Fruit fly (Drosophila melanogaster) whole organism, embryonic: ENCODE results near the gene CG42538.

Experiments used
- Adf1 ChIP-seq: fragments of 200-800 bp; sonication (Bioruptor generic); IDR thresholded peaks from 2 replicates; pipeline ENCODE4 v1.3.6; 2022; ENCODE audit warnings: missing biosample characterization, missing genetic modification characterization
- Aef1 ChIP-seq: fragments of 200-800 bp; sonication (Bioruptor generic); IDR thresholded peaks from 3 replicates; pipeline ENCODE4 v1.3.6; 2022; ENCODE audit warnings: missing biosample characterization, missing genetic modification characterization
- CG10274 ChIP-seq: fragments of 200-800 bp; sonication (Bioruptor generic); optimal IDR thresholded peaks from 3 replicates; lab custom pipeline; 2017; ENCODE audit warnings: missing biosample characterization, mild to moderate bottlenecking, missing genetic modification characterization
- CG10959 ChIP-seq: fragments of 200-800 bp; sonication (Bioruptor generic); IDR thresholded peaks from 2 replicates; pipeline ENCODE4 v1.3.6; 2022; ENCODE audit warnings: missing biosample characterization, missing genetic modification characterization
- CG11398 ChIP-seq: fragments of 200-800 bp; sonication (Bioruptor generic); optimal IDR thresholded peaks from 2 replicates; lab custom pipeline; 2016; ENCODE audit warnings: missing biosample characterization, missing genetic modification characterization
- CG11456 ChIP-seq: fragments of 200-800 bp; sonication (Bioruptor generic); IDR thresholded peaks from 3 replicates; pipeline ENCODE4 v1.3.6; 2022; ENCODE audit warnings: missing biosample characterization, missing genetic modification characterization
- CG11560 ChIP-seq: fragments of 200-800 bp; sonication (Bioruptor generic); IDR thresholded peaks from 3 replicates; pipeline ENCODE4 v1.3.6; 2022; ENCODE audit warnings: missing biosample characterization, missing genetic modification characterization
- CG11696 ChIP-seq: fragments of 200-800 bp; sonication (Bioruptor generic); IDR thresholded peaks from 2 replicates; pipeline ENCODE4 v1.3.6; 2022; ENCODE audit warnings: missing biosample characterization, missing genetic modification characterization
- CG11723 ChIP-seq: fragments of 200-800 bp; sonication (Bioruptor generic); optimal IDR thresholded peaks from 2 replicates; lab custom pipeline; 2017; ENCODE audit warnings: missing biosample characterization, mild to moderate bottlenecking, missing genetic modification characterization
- CG12942 ChIP-seq: fragments of 200-800 bp; sonication (Bioruptor generic); optimal IDR thresholded peaks from 3 replicates; lab custom pipeline; 2016; ENCODE audit warnings: missing biosample characterization, missing genetic modification characterization
- CG13424 ChIP-seq: fragments of 200-800 bp; sonication (Bioruptor generic); optimal IDR thresholded peaks from 2 replicates; lab custom pipeline; 2019; ENCODE audit warnings: missing biosample characterization, mild to moderate bottlenecking, missing genetic modification characterization, moderate library complexity
- CG1792 ChIP-seq: fragments of 200-800 bp; sonication (Bioruptor generic); optimal IDR thresholded peaks from 2 replicates; lab custom pipeline; 2016; ENCODE audit warnings: missing biosample characterization, missing genetic modification characterization
- CG2120 ChIP-seq: fragments of 200-800 bp; sonication (Bioruptor generic); optimal IDR thresholded peaks from 3 replicates; lab custom pipeline; 2016; ENCODE audit warnings: missing biosample characterization, missing genetic modification characterization
- CG2199 ChIP-seq: fragments of 200-800 bp; sonication (Bioruptor generic); IDR thresholded peaks from 3 replicates; pipeline ENCODE4 v1.3.6; 2022; ENCODE audit warnings: missing biosample characterization, missing genetic modification characterization
- CG2712 ChIP-seq: fragments of 200-800 bp; optimal IDR thresholded peaks from 3 replicates; lab custom pipeline; 2019; ENCODE audit warnings: missing biosample characterization, mild to moderate bottlenecking, missing genetic modification characterization, moderate library complexity
- CG2889 ChIP-seq: fragments of 200-800 bp; sonication (Bioruptor generic); IDR thresholded peaks from 3 replicates; pipeline ENCODE4 v1.3.6; 2022; ENCODE audit warnings: missing biosample characterization, missing genetic modification characterization
- CG3163 ChIP-seq: fragments of 200-800 bp; sonication (Bioruptor generic); optimal IDR thresholded peaks from 3 replicates; lab custom pipeline; 2016; ENCODE audit warnings: missing biosample characterization, missing genetic modification characterization
- CG32767 ChIP-seq: fragments of 200-800 bp; sonication (Bioruptor generic); IDR thresholded peaks from 2 replicates; pipeline ENCODE4 v1.3.6; 2022; ENCODE audit warnings: missing biosample characterization, missing genetic modification characterization
- CG3838 ChIP-seq: fragments of 200-800 bp; sonication (Bioruptor generic); optimal IDR thresholded peaks from 3 replicates; lab custom pipeline; 2016; ENCODE audit warnings: missing biosample characterization, missing genetic modification characterization
- CG4360 ChIP-seq: fragments of 200-800 bp; sonication (Bioruptor generic); IDR thresholded peaks from 2 replicates; pipeline ENCODE4 v1.3.6; 2022; ENCODE audit warnings: missing biosample characterization, missing genetic modification characterization
- CG4404 ChIP-seq: fragments of 200-800 bp; sonication (Bioruptor generic); IDR thresholded peaks from 2 replicates; pipeline ENCODE4 v1.3.6; 2022; ENCODE audit warnings: missing biosample characterization, missing genetic modification characterization
- CG6854 ChIP-seq: fragments of 200-800 bp; sonication (Bioruptor generic); optimal IDR thresholded peaks from 3 replicates; lab custom pipeline; 2017; ENCODE audit warnings: missing biosample characterization, mild to moderate bottlenecking, missing genetic modification characterization
- CG8290 ChIP-seq, 3 experiments: fragments of 200-800 bp; sonication (Bioruptor generic); optimal IDR thresholded peaks; 2 replicates each; lab custom pipeline; 2016 to 2019; ENCODE audit warnings: missing biosample characterization in 3 of 3, missing genetic modification characterization in 3 of 3, mild to moderate bottlenecking in 2 of 3, moderate library complexity in 1 of 3
- CHES-1-like ChIP-seq: fragments of 200-800 bp; sonication (Bioruptor generic); optimal IDR thresholded peaks from 2 replicates; lab custom pipeline; 2016; ENCODE audit warnings: missing biosample characterization, missing genetic modification characterization
- D19A ChIP-seq: fragments of 200-800 bp; optimal IDR thresholded peaks from 3 replicates; lab custom pipeline; 2019; ENCODE audit warnings: missing biosample characterization, mild to moderate bottlenecking, missing genetic modification characterization, moderate library complexity
- Deaf1 ChIP-seq: fragments of 200-800 bp; optimal IDR thresholded peaks from 3 replicates; lab custom pipeline; 2019; ENCODE audit warnings: missing biosample characterization, mild to moderate bottlenecking, missing genetic modification characterization, moderate library complexity
- GATAe ChIP-seq: fragments of 200-800 bp; sonication (Bioruptor generic); conservative IDR thresholded peaks from 2 replicates; pipeline ENCODE4 v1.3.6; 2022; ENCODE audit warnings: missing biosample characterization, missing genetic modification characterization
- Gug ChIP-seq: fragments of 200-800 bp; sonication (Bioruptor generic); IDR thresholded peaks from 4 replicates; pipeline ENCODE4 v1.3.6; 2022; ENCODE audit warnings: missing biosample characterization, missing genetic modification characterization
- Hey ChIP-seq: fragments of 200-800 bp; sonication (Bioruptor generic); optimal IDR thresholded peaks from 3 replicates; lab custom pipeline; 2018; ENCODE audit warnings: missing biosample characterization, mild to moderate bottlenecking, missing genetic modification characterization
- Mad ChIP-seq: fragments of 200-800 bp; sonication (Bioruptor generic); optimal IDR thresholded peaks from 2 replicates; lab custom pipeline; 2016; ENCODE audit warnings: missing biosample characterization, missing genetic modification characterization
- NK7.1 ChIP-seq: fragments of 200-800 bp; sonication (Bioruptor generic); optimal IDR thresholded peaks from 3 replicates; lab custom pipeline; 2016; ENCODE audit warnings: missing biosample characterization, missing genetic modification characterization
- Nf-YA ChIP-seq: fragments of 200-800 bp; sonication (Bioruptor generic); IDR thresholded peaks from 2 replicates; pipeline ENCODE4 v1.3.6; 2022; ENCODE audit warnings: missing biosample characterization, missing genetic modification characterization
- Oaz ChIP-seq: fragments of 200-800 bp; sonication (Bioruptor generic); IDR thresholded peaks from 2 replicates; pipeline ENCODE4 v1.3.6; 2022; ENCODE audit warnings: missing biosample characterization, missing genetic modification characterization
- PHDP ChIP-seq: fragments of 200-800 bp; sonication (Bioruptor generic); optimal IDR thresholded peaks from 3 replicates; lab custom pipeline; 2018; ENCODE audit warnings: missing biosample characterization, mild to moderate bottlenecking, missing genetic modification characterization, moderate library complexity
- Sin3A ChIP-seq: fragments of >200 bp; optimal IDR thresholded peaks from 2 replicates; lab custom pipeline; 2018
- Spps ChIP-seq: fragments of 200-800 bp; sonication (Bioruptor generic); optimal IDR thresholded peaks from 2 replicates; lab custom pipeline; 2018; ENCODE audit warnings: missing biosample characterization, mild to moderate bottlenecking, missing genetic modification characterization
- ase ChIP-seq: fragments of 200-800 bp; sonication (Bioruptor generic); IDR thresholded peaks from 3 replicates; pipeline ENCODE4 v1.3.6; 2022; ENCODE audit warnings: missing biosample characterization, missing genetic modification characterization
- bsh ChIP-seq, 2 experiments: fragments of 200-800 bp; sonication (Bioruptor generic); optimal IDR thresholded peaks; 2 replicates each; lab custom pipeline; 2017 to 2018; ENCODE audit warnings: mild to moderate bottlenecking in 2 of 2, missing biosample characterization in 2 of 2, missing genetic modification characterization in 2 of 2, moderate library complexity in 1 of 2
- cas ChIP-seq: fragments of 200-800 bp; sonication (Bioruptor generic); IDR thresholded peaks from 2 replicates; pipeline ENCODE4 v1.3.6; 2022; ENCODE audit warnings: missing biosample characterization, missing genetic modification characterization
- cg ChIP-seq: fragments of 200-800 bp; sonication (Bioruptor generic); optimal IDR thresholded peaks from 3 replicates; lab custom pipeline; 2019; ENCODE audit warnings: missing biosample characterization, mild to moderate bottlenecking, missing genetic modification characterization, moderate library complexity
- gce ChIP-seq: fragments of 200-800 bp; sonication (Bioruptor generic); IDR thresholded peaks from 3 replicates; pipeline ENCODE4 v1.3.6; 2022; ENCODE audit warnings: missing biosample characterization, missing genetic modification characterization
- gro ChIP-seq: fragments of 200-800 bp; sonication (Bioruptor generic); optimal IDR thresholded peaks from 2 replicates; lab custom pipeline; 2016; ENCODE audit warnings: missing biosample characterization, missing genetic modification characterization
- gsb-n ChIP-seq: fragments of 200-800 bp; sonication (Bioruptor generic); optimal IDR thresholded peaks from 3 replicates; lab custom pipeline; 2018; ENCODE audit warnings: missing biosample characterization, mild to moderate bottlenecking, missing genetic modification characterization
- gt ChIP-seq: fragments of 200-800 bp; sonication (Bioruptor generic); IDR thresholded peaks from 2 replicates; pipeline ENCODE4 v1.3.6; 2022; ENCODE audit warnings: missing biosample characterization, missing genetic modification characterization
- jumu ChIP-seq: fragments of 200-800 bp; sonication (Bioruptor generic); optimal IDR thresholded peaks from 3 replicates; lab custom pipeline; 2016; ENCODE audit warnings: missing biosample characterization, missing genetic modification characterization
- lbe ChIP-seq: fragments of 200-800 bp; sonication (Bioruptor generic); optimal IDR thresholded peaks from 2 replicates; lab custom pipeline; 2016; ENCODE audit warnings: missing biosample characterization, mild to moderate bottlenecking, missing genetic modification characterization
- nerfin-1 ChIP-seq: fragments of 200-800 bp; sonication (Bioruptor generic); optimal IDR thresholded peaks from 3 replicates; lab custom pipeline; 2019; ENCODE audit warnings: missing biosample characterization, mild to moderate bottlenecking, missing genetic modification characterization, moderate library complexity
- ro ChIP-seq: fragments of 200-800 bp; sonication (Bioruptor generic); IDR thresholded peaks from 2 replicates; pipeline ENCODE4 v1.3.6; 2022; ENCODE audit warnings: missing biosample characterization, missing genetic modification characterization
- ssp ChIP-seq: fragments of 200-800 bp; sonication (Bioruptor generic); IDR thresholded peaks from 2 replicates; pipeline ENCODE4 v1.3.6; 2022; ENCODE audit warnings: missing biosample characterization, missing genetic modification characterization
- sug ChIP-seq: fragments of 200-800 bp; optimal IDR thresholded peaks from 2 replicates; lab custom pipeline; 2019; ENCODE audit warnings: missing biosample characterization, mild to moderate bottlenecking, missing genetic modification characterization, moderate library complexity
- zfh1 ChIP-seq: fragments of 200-800 bp; sonication (Bioruptor generic); IDR thresholded peaks from 3 replicates; pipeline ENCODE4 v1.3.6; 2022; ENCODE audit warnings: missing biosample characterization, missing genetic modification characterization

CG42538 gene

dm6 chr3L:16004401-16005237, 29.7 kb upstream of the CG42538 start, which contains the start of the genes hzg and mRpS31 (continued):
- TF ChIP-seq cg (peak; percentile 62), ase (GFP tag; lab: Robert Waterston, UW) (no peak), CG4360 (GFP tag; lab: Robert Waterston, UW) (no peak), nerfin-1 (tag; lab: Kevin White, UChicago) (peak; percentile 27), Oaz (GFP tag; lab: Robert Waterston, UW) (no peak), CG2199 (GFP tag; lab: Robert Waterston, UW) (no peak), sug (tag; lab: Kevin White, UChicago) (peak; percentile 67), ssp (GFP tag; lab: Robert Waterston, UW) (no peak), CG4404 (GFP tag; lab: Robert Waterston, UW) (peak; percentile 41), CG11696 (GFP tag; lab: Robert Waterston, UW) (no peak), CHES-1-like (peak; percentile 20), CG10274 (no peak), CG3838 (GFP tag; lab: Kevin White, UChicago) (peak; percentile 32), jumu (GFP tag; lab: Kevin White, UChicago) (peak; percentile 41), Deaf1 (peak; percentile 25), CG2120 (peak; percentile 80), gro (GFP tag; lab: Kevin White, UChicago) (peak; percentile 4), Nf-YA (0 out of 2 replicates have a peak, but pooled peaks have one; percentile 7), CG11560 (peak; percentile 17; the same call in 1 of the 3 replicates), CG8290 (GFP tag; optimal IDR thresholded peaks at IDR 0.05; lab: Kevin White, UChicago) (peak; percentile 36), CG8290 (tag; optimal IDR thresholded peaks at IDR 0.05; lab: Kevin White, UChicago) (peak in 1 of 2 experiments; percentile 5), cas (GFP tag; lab: Robert Waterston, UW) (no peak), PHDP (tag; lab: Kevin White, UChicago) (peak; percentile 51), NK7.1 (GFP tag; lab: Kevin White, UChicago) (no peak), CG12942 (GFP tag; lab: Kevin White, UChicago) (peak; percentile 45), gt (GFP tag; lab: Robert Waterston, UW) (no peak), Aef1 (GFP tag; lab: Robert Waterston, UW) (no peak), Gug (GFP tag; lab: Robert Waterston, UW) (peak; percentile 19; the same call in 1 of the 4 replicates), Adf1 (no peak), ro (no peak), CG1792 (GFP tag; lab: Kevin White, UChicago) (peak; percentile 13), CG11456 (GFP tag; lab: Robert Waterston, UW) (no peak), CG13424 (peak; percentile 65), CG10959 (no peak), D19A (tag; lab: Kevin White, UChicago) (peak; percentile 14), CG11723 (GFP tag; lab: Kevin White, UChicago) (no peak), CG3163 (GFP tag; lab: Kevin White, UChicago) (peak; percentile 40), CG32767 (GFP tag; lab: Robert Waterston, UW) (no peak), zfh1 (GFP tag; lab: Robert Waterston, UW) (peak; percentile 39; the same call in 1 of the 3 replicates), Spps (no peak), lbe (GFP tag; lab: Kevin White, UChicago) (no peak), CG6854 (no peak), CG2889 (GFP tag; lab: Robert Waterston, UW) (no peak), CG11398 (no peak), Sin3A (lab: Kevin White, UChicago) (peak; percentile 31), gce (GFP tag; lab: Robert Waterston, UW) (no peak), bsh (GFP tag; optimal IDR thresholded peaks at IDR 0.05; lab: Kevin White, UChicago) (peak; percentile 55 to 81), CG2712 (peak; percentile 74), gsb-n (tag; lab: Kevin White, UChicago) (peak; percentile 20), Mad (GFP tag; lab: Kevin White, UChicago) (no peak), GATAe (GFP tag; lab: Robert Waterston, UW) (no peak), Hey (tag; lab: Kevin White, UChicago) (no peak)
